Fruit fly (Drosophila melanogaster) whole organism, embryonic: ENCODE measurements around the gene CG8066.
A peak's percentile ranks its signal among the peaks of the same experiment; 100 is the strongest.

Experiments used
- Bdp1 ChIP-seq: fragments of 200-800 bp; sonication (Bioruptor generic); optimal IDR thresholded peaks from 3 replicates; lab custom pipeline; 2016; ENCODE audit warnings: missing biosample characterization, missing genetic modification characterization
- CG10431 ChIP-seq: fragments of 200-800 bp; sonication (Bioruptor generic); optimal IDR thresholded peaks from 3 replicates; lab custom pipeline; 2018; ENCODE audit warnings: missing biosample characterization, mild to moderate bottlenecking, missing genetic modification characterization
- CG14860 ChIP-seq: fragments of 200-800 bp; sonication (Bioruptor generic); IDR thresholded peaks from 3 replicates; pipeline ENCODE4 v1.3.6; 2022; ENCODE audit warnings: missing biosample characterization, missing genetic modification characterization; ENCODE audit not compliant: partially characterized antibody
- CG17359 ChIP-seq: fragments of 200-800 bp; sonication (Bioruptor generic); optimal IDR thresholded peaks from 3 replicates; lab custom pipeline; 2018; ENCODE audit warnings: missing biosample characterization, mild to moderate bottlenecking, missing genetic modification characterization, moderate library complexity
- CG17361 ChIP-seq: fragments of 200-800 bp; sonication (Bioruptor generic); IDR thresholded peaks from 3 replicates; pipeline ENCODE4 v1.3.6; 2022; ENCODE audit warnings: missing biosample characterization, missing genetic modification characterization
- CG18011 ChIP-seq: fragments of 200-800 bp; sonication (Bioruptor generic); optimal IDR thresholded peaks from 2 replicates; lab custom pipeline; 2017; ENCODE audit warnings: missing biosample characterization, missing genetic modification characterization, mild to moderate bottlenecking, moderate library complexity, missing genotype
- CG18619 ChIP-seq: fragments of 200-800 bp; sonication (Bioruptor generic); optimal IDR thresholded peaks from 3 replicates; lab custom pipeline; 2017; ENCODE audit warnings: missing biosample characterization, mild to moderate bottlenecking, missing genetic modification characterization
- CG2120 ChIP-seq: fragments of 200-800 bp; sonication (Bioruptor generic); optimal IDR thresholded peaks from 3 replicates; lab custom pipeline; 2016; ENCODE audit warnings: missing biosample characterization, missing genetic modification characterization
- CG30403 ChIP-seq: fragments of 200-800 bp; sonication (Bioruptor generic); optimal IDR thresholded peaks from 3 replicates; lab custom pipeline; 2016; ENCODE audit warnings: missing biosample characterization, missing genetic modification characterization
- CG3407 ChIP-seq: fragments of 200-800 bp; sonication (Bioruptor generic); optimal IDR thresholded peaks from 2 replicates; lab custom pipeline; 2018; ENCODE audit warnings: missing biosample characterization, mild to moderate bottlenecking, missing genetic modification characterization
- CG34376 ChIP-seq: fragments of 200-800 bp; sonication (Bioruptor generic); optimal IDR thresholded peaks from 2 replicates; lab custom pipeline; 2018; ENCODE audit warnings: missing biosample characterization, mild to moderate bottlenecking, missing genetic modification characterization
- CG3995 ChIP-seq: fragments of 200-800 bp; sonication (Bioruptor generic); optimal IDR thresholded peaks from 3 replicates; lab custom pipeline; 2016; ENCODE audit warnings: missing biosample characterization, missing genetic modification characterization
- CG4360 ChIP-seq: fragments of 200-800 bp; sonication (Bioruptor generic); IDR thresholded peaks from 2 replicates; pipeline ENCODE4 v1.3.6; 2022; ENCODE audit warnings: missing biosample characterization, missing genetic modification characterization
- CG5180 ChIP-seq: fragments of 200-800 bp; sonication (Bioruptor generic); optimal IDR thresholded peaks from 3 replicates; lab custom pipeline; 2017; ENCODE audit warnings: missing biosample characterization, missing genetic modification characterization, mild to moderate bottlenecking, moderate library complexity, missing genetic modification reagents
- CG5245 ChIP-seq: fragments of 200-800 bp; sonication (Bioruptor generic); optimal IDR thresholded peaks from 3 replicates; lab custom pipeline; 2016; ENCODE audit warnings: missing biosample characterization, missing genetic modification characterization
- CG6272 ChIP-seq: fragments of 200-800 bp; sonication (Bioruptor generic); IDR thresholded peaks from 2 replicates; pipeline ENCODE4 v1.3.6; 2022; ENCODE audit warnings: missing biosample characterization, missing genetic modification characterization
- CG7745 ChIP-seq: fragments of 200-800 bp; sonication (Bioruptor generic); optimal IDR thresholded peaks from 2 replicates; lab custom pipeline; 2018; ENCODE audit warnings: missing biosample characterization, mild to moderate bottlenecking, missing genetic modification characterization, moderate library complexity
- CG8290 ChIP-seq, 3 experiments: fragments of 200-800 bp; sonication (Bioruptor generic); optimal IDR thresholded peaks; 2 replicates each; lab custom pipeline; 2016 to 2019; ENCODE audit warnings: missing biosample characterization in 3 of 3, missing genetic modification characterization in 3 of 3, mild to moderate bottlenecking in 2 of 3, moderate library complexity in 1 of 3
- CTCF ChIP-seq: fragments of 200-800 bp; sonication (Bioruptor generic); optimal IDR thresholded peaks from 2 replicates; lab custom pipeline; 2017; ENCODE audit warnings: missing biosample characterization, mild to moderate bottlenecking, missing genetic modification characterization, moderate library complexity
- E2f2 ChIP-seq: fragments of 200-800 bp; sonication (Bioruptor generic); IDR thresholded peaks from 2 replicates; pipeline ENCODE4 v1.3.6; 2022; ENCODE audit warnings: missing biosample characterization, missing genetic modification characterization
- Ets65A ChIP-seq: fragments of 200-800 bp; sonication (Bioruptor generic); peaks from one replicate; lab custom pipeline; 2016; ENCODE audit warnings: missing biosample characterization, missing genetic modification characterization
- Fer2 ChIP-seq: fragments of 200-800 bp; sonication (Bioruptor generic); optimal IDR thresholded peaks from 2 replicates; lab custom pipeline; 2018; ENCODE audit warnings: missing biosample characterization, mild to moderate bottlenecking, missing genetic modification characterization, moderate library complexity
- GATAe ChIP-seq: fragments of 200-800 bp; sonication (Bioruptor generic); conservative IDR thresholded peaks from 2 replicates; pipeline ENCODE4 v1.3.6; 2022; ENCODE audit warnings: missing biosample characterization, missing genetic modification characterization
- H15 ChIP-seq: fragments of 200-800 bp; sonication (Bioruptor generic); IDR thresholded peaks from 3 replicates; pipeline ENCODE4 v1.3.6; 2022; ENCODE audit warnings: missing biosample characterization, missing genetic modification characterization
- Lpt ChIP-seq: fragments of >200 bp; optimal IDR thresholded peaks from 2 replicates; lab custom pipeline; 2018; ENCODE audit warnings: missing biosample characterization, missing genetic modification characterization
- Med ChIP-seq: fragments of 200-800 bp; sonication (Bioruptor generic); peaks from one replicate; lab custom pipeline; 2016; ENCODE audit warnings: missing biosample characterization, missing genetic modification characterization, mild to moderate bottlenecking, inconsistent platforms, moderate library complexity
- Nf-YB ChIP-seq: fragments of 200-800 bp; sonication (Bioruptor generic); optimal IDR thresholded peaks from 3 replicates; lab custom pipeline; 2019; ENCODE audit warnings: missing biosample characterization, mild to moderate bottlenecking, missing genetic modification characterization, moderate library complexity
- Optix ChIP-seq: fragments of 200-800 bp; sonication (Bioruptor generic); IDR thresholded peaks from 3 replicates; pipeline ENCODE4 v1.3.6; 2022; ENCODE audit warnings: missing biosample characterization, missing genetic modification characterization
- Poxn ChIP-seq: fragments of 200-800 bp; sonication (Bioruptor generic); IDR thresholded peaks from 2 replicates; pipeline ENCODE4 v1.3.6; 2022; ENCODE audit warnings: missing biosample characterization, missing genetic modification characterization
- ara ChIP-seq: fragments of 200-800 bp; sonication (Bioruptor generic); IDR thresholded peaks from 2 replicates; pipeline ENCODE4 v1.3.6; 2022; ENCODE audit warnings: missing biosample characterization, missing genetic modification characterization
- br ChIP-seq: fragments of >200 bp; optimal IDR thresholded peaks from 2 replicates; lab custom pipeline; 2017
- eyg ChIP-seq: fragments of 200-800 bp; sonication (Bioruptor generic); optimal IDR thresholded peaks from 3 replicates; lab custom pipeline; 2016; ENCODE audit warnings: missing biosample characterization, missing genetic modification characterization
- grn ChIP-seq: fragments of 200-800 bp; sonication (Bioruptor generic); optimal IDR thresholded peaks from 3 replicates; lab custom pipeline; 2017; ENCODE audit warnings: missing biosample characterization, missing genetic modification characterization
- hbn ChIP-seq: fragments of 200-800 bp; sonication (Bioruptor generic); IDR thresholded peaks from 2 replicates; pipeline ENCODE4 v1.3.6; 2022; ENCODE audit warnings: missing biosample characterization, missing genetic modification characterization; ENCODE audit not compliant: partially characterized antibody
- kni ChIP-seq: fragments of 200-800 bp; sonication (Bioruptor generic); optimal IDR thresholded peaks from 3 replicates; lab custom pipeline; 2017; ENCODE audit warnings: mild to moderate bottlenecking, missing biosample characterization, missing genetic modification reagents, missing genetic modification characterization
- lmd ChIP-seq: fragments of 200-800 bp; sonication (Bioruptor generic); IDR thresholded peaks from 2 replicates; pipeline ENCODE4 v1.3.6; 2022; ENCODE audit warnings: missing biosample characterization, missing genetic modification characterization
- lola ChIP-seq, 3 experiments: fragments of >200 bp in 2 of 3; fragments of 200-800 bp in 1 of 3; sonication (Bioruptor generic) in 1 of 3; optimal IDR thresholded peaks; 2 replicates each; lab custom pipeline; 2017 to 2019; ENCODE audit warnings: missing biosample characterization in 3 of 3, missing genetic modification characterization in 3 of 3, mild to moderate bottlenecking in 1 of 3, moderate library complexity in 1 of 3
- pan ChIP-seq, 4 experiments: fragments of >200 bp in 3 of 4; fragments of 200-800 bp in 1 of 4; sonication (Bioruptor generic) in 1 of 4; optimal IDR thresholded peaks in 3 of 4; IDR thresholded peaks in 1 of 4; 2 replicates each; pipeline versions ENCODE4 v1.3.6 to Lab custom; 2017 to 2022; ENCODE audit warnings: missing biosample characterization in 2 of 4, missing genetic modification characterization in 2 of 4, mixed read lengths in 1 of 4
- pb ChIP-seq: fragments of 200-800 bp; sonication (Bioruptor generic); optimal IDR thresholded peaks from 3 replicates; lab custom pipeline; 2016; ENCODE audit warnings: missing biosample characterization, missing genetic modification characterization
- psq ChIP-seq: fragments of 200-800 bp; sonication (Bioruptor generic); optimal IDR thresholded peaks from 2 replicates; lab custom pipeline; 2017; ENCODE audit warnings: missing biosample characterization, missing genetic modification characterization
- sens-2 ChIP-seq: fragments of 200-800 bp; sonication (Bioruptor generic); IDR thresholded peaks from 2 replicates; pipeline ENCODE4 v1.3.6; 2022; ENCODE audit warnings: missing biosample characterization, missing genetic modification characterization
- shn ChIP-seq: fragments of 200-800 bp; sonication (Bioruptor generic); optimal IDR thresholded peaks from 3 replicates; lab custom pipeline; 2016; ENCODE audit warnings: missing biosample characterization, missing genetic modification characterization
- slbo ChIP-seq: fragments of 200-800 bp; sonication (Bioruptor generic); IDR thresholded peaks from 2 replicates; pipeline ENCODE4 v1.3.6; 2022; ENCODE audit warnings: missing biosample characterization, missing genetic modification characterization
- tap ChIP-seq: fragments of 200-800 bp; optimal IDR thresholded peaks from 3 replicates; lab custom pipeline; 2019; ENCODE audit warnings: missing biosample characterization, mild to moderate bottlenecking, missing genetic modification characterization, moderate library complexity
- tgo ChIP-seq: fragments of 200-800 bp; sonication (Bioruptor generic); IDR thresholded peaks from 3 replicates; pipeline ENCODE4 v1.3.6; 2022; ENCODE audit warnings: missing biosample characterization, missing genetic modification characterization
- trem ChIP-seq: fragments of 200-800 bp; optimal IDR thresholded peaks from 3 replicates; lab custom pipeline; 2019; ENCODE audit warnings: missing biosample characterization, mild to moderate bottlenecking, missing genetic modification characterization, moderate library complexity

The CG8066 gene

dm6 chr3R:14565065-14565977 is 3.3 kb downstream of the CG8066 start, which contains the start of gene CG14852:
Gene CG14852, plus strand, starts transcription at chr3R:14565927.
- no peak for TF ChIP-seq sens-2 (GFP tag; lab: Robert Waterston, UW)
- no peak for TF ChIP-seq CG5245 (GFP tag; lab: Kevin White, UChicago)
- no peak for TF ChIP-seq lmd
- no peak for TF ChIP-seq CG6272 (GFP tag; lab: Robert Waterston, UW)
- peak; percentile 21 for TF ChIP-seq Med (GFP tag; lab: Kevin White, UChicago)
- peak; percentile 96 for TF ChIP-seq CG18011 (GFP tag; lab: Kevin White, UChicago)
- no peak for TF ChIP-seq Poxn (GFP tag; lab: Robert Waterston, UW)
- no peak for TF ChIP-seq trem
- no peak for TF ChIP-seq shn
- TF ChIP-seq slbo (GFP tag; lab: Robert Waterston, UW), result no peak
- no peak for TF ChIP-seq Nf-YB (GFP tag; lab: Kevin White, UChicago)
- TF ChIP-seq CG34376, result no peak
- no peak for TF ChIP-seq eyg (GFP tag; lab: Kevin White, UChicago)
- no peak for TF ChIP-seq tap (tag; lab: Kevin White, UChicago)
- peak; percentile 11 for TF ChIP-seq CG8290 (GFP tag; optimal IDR thresholded peaks at IDR 0.05; lab: Kevin White, UChicago)
- no peak for TF ChIP-seq CG8290 (tag; optimal IDR thresholded peaks at IDR 0.05; lab: Kevin White, UChicago)
- no peak for TF ChIP-seq CG18619 (GFP tag; lab: Kevin White, UChicago)
- TF ChIP-seq CG4360 (GFP tag; lab: Robert Waterston, UW), result no peak
- TF ChIP-seq E2f2 (GFP tag; lab: Robert Waterston, UW), result no peak
- TF ChIP-seq grn (GFP tag; lab: Kevin White, UChicago), result peak; percentile 6
- peak; percentile 82 for TF ChIP-seq CTCF (GFP tag; lab: Kevin White, UChicago)
- TF ChIP-seq psq (GFP tag; lab: Kevin White, UChicago), result no peak
- TF ChIP-seq GATAe (GFP tag; lab: Robert Waterston, UW), result no peak
- TF ChIP-seq, all 482 proteins: peak for 5

dm6 chr3R:14564705-14565064 is 4.0 kb downstream of the CG8066 start, which contains the start of gene CG8087:
Gene CG8087, minus strand, starts transcription at chr3R:14564805.
- no peak for TF ChIP-seq Lpt (GFP tag; lab: Kevin White, UChicago)
- no peak for TF ChIP-seq H15
- TF ChIP-seq CG2120 (GFP tag; lab: Kevin White, UChicago), result no peak
- no peak for TF ChIP-seq CG18619 (GFP tag; lab: Kevin White, UChicago)
- no peak for TF ChIP-seq CG7745
- no peak for TF ChIP-seq CG3995 (GFP tag; lab: Kevin White, UChicago)
- TF ChIP-seq Optix, result no peak
- no peak for TF ChIP-seq hbn
- no peak for TF ChIP-seq tgo

- TF ChIP-seq CG17359, result no peak
- no peak for TF ChIP-seq Fer2 (tag; lab: Kevin White, UChicago)
- no peak for TF ChIP-seq CG10431 (GFP tag; lab: Kevin White, UChicago)
- TF ChIP-seq Ets65A, result peak; percentile 44
- TF ChIP-seq br, result no peak
- TF ChIP-seq CG17361, result no peak
- TF ChIP-seq lola (GFP tag; optimal IDR thresholded peaks at IDR 0.05; lab: Kevin White, UChicago), result no peak
- TF ChIP-seq Bdp1, result no peak
- TF ChIP-seq CG3407 (GFP tag; lab: Kevin White, UChicago), result no peak
- TF ChIP-seq CG5180 (GFP tag; lab: Kevin White, UChicago), result no peak
- no peak for TF ChIP-seq psq (GFP tag; lab: Kevin White, UChicago)
- no peak for TF ChIP-seq pb (GFP tag; lab: Kevin White, UChicago)
- no peak for TF ChIP-seq ara (GFP tag; lab: Robert Waterston, UW)
- TF ChIP-seq CG14860 (GFP tag; lab: Robert Waterston, UW), result 0 out of 3 replicates have a peak, but pooled peaks have one; percentile 18
- TF ChIP-seq CG30403 (GFP tag; lab: Kevin White, UChicago), result no peak
- TF ChIP-seq pan (optimal IDR thresholded peaks at IDR 0.05; lab: Kevin White, UChicago), result no peak
- no peak for TF ChIP-seq pan (GFP tag; optimal IDR thresholded peaks at IDR 0.05 in 1 of 2, IDR thresholded peaks at IDR 0.05 in 1 of 2)
- TF ChIP-seq kni (GFP tag; lab: Kevin White, UChicago), result no peak
Measured at dm6 chr3R:14562040-14562439, 6.6 kb downstream of the CG8066 start, which contains the start of gene CG14851. Gene CG14851, plus strand, starts transcription at chr3R:14562340.
